Worm (Caenorhabditis elegans) whole organism, late embryonic: ENCODE data around the gene rrsr-1.

Experiments used
- K02D7.2 ChIP-seq: sonication (generic microtip); optimal IDR thresholded peaks from 2 replicates; lab custom pipeline; 2017; ENCODE audit warnings: mild to moderate bottlenecking, missing genetic modification characterization, missing compliant biosample characterization
- dmd-4 ChIP-seq: sonication (generic microtip); optimal IDR thresholded peaks from 2 replicates; lab custom pipeline; 2016; ENCODE audit warnings: borderline replicate concordance, missing genetic modification characterization, missing compliant biosample characterization
- eyg-1 ChIP-seq: sonication (generic microtip); optimal IDR thresholded peaks from 2 replicates; lab custom pipeline; 2016; ENCODE audit warnings: missing genotype, missing genetic modification characterization, missing compliant biosample characterization
- fax-1 ChIP-seq: sonication (generic microtip); optimal IDR thresholded peaks from 2 replicates; lab custom pipeline; 2016; ENCODE audit warnings: missing genotype, missing genetic modification characterization, missing compliant biosample characterization
- hlh-30 ChIP-seq: sonication (generic microtip); optimal IDR thresholded peaks from 2 replicates; lab custom pipeline; 2017; ENCODE audit warnings: antibody characterized with exemption, missing genetic modification characterization, missing compliant biosample characterization; ENCODE audit not compliant: insufficient read depth
- hlh-6 ChIP-seq: sonication (generic microtip); optimal IDR thresholded peaks from 2 replicates; lab custom pipeline; 2016; ENCODE audit warnings: missing genotype, missing genetic modification characterization, missing compliant biosample characterization
- pqm-1 ChIP-seq: sonication (generic microtip); optimal IDR thresholded peaks from 2 replicates; lab custom pipeline; 2016; ENCODE audit warnings: missing genetic modification characterization, missing compliant biosample characterization
- sdc-2 ChIP-seq: sonication (generic microtip); optimal IDR thresholded peaks from 2 replicates; lab custom pipeline; 2016; ENCODE audit warnings: missing genotype, missing genetic modification characterization, missing compliant biosample characterization
- sox-2 ChIP-seq: fragments of 200-800 bp; sonication (Bioruptor generic); IDR thresholded peaks from 2 replicates; pipeline ENCODE4 v1.3.6; 2022; ENCODE audit warnings: missing genetic modification reagents, missing genetic modification characterization, missing compliant biosample characterization
- sox-4 ChIP-seq: sonication (generic microtip); optimal IDR thresholded peaks from 2 replicates; lab custom pipeline; 2017; ENCODE audit warnings: mild to moderate bottlenecking, missing genetic modification characterization, inconsistent platforms, missing compliant biosample characterization
- unc-55 ChIP-seq: sonication (generic microtip); optimal IDR thresholded peaks from 2 replicates; lab custom pipeline; 2017; ENCODE audit warnings: missing biosample characterization, missing genetic modification reagents, missing genetic modification characterization

- no peak for TF ChIP-seq pqm-1 (tag; lab: Kevin White, UChicago)
- no peak for TF ChIP-seq hlh-6 (tag; lab: Kevin White, UChicago)
- no peak for TF ChIP-seq unc-55 (GFP tag; lab: Kevin White, UChicago)
- no peak for TF ChIP-seq fax-1 (tag; lab: Kevin White, UChicago)
- TF ChIP-seq hlh-30 (tag; lab: Kevin White, UChicago) = no peak
- no peak for TF ChIP-seq sdc-2
- TF ChIP-seq sox-2 = no peak
- no peak for TF ChIP-seq sox-4
- no peak for TF ChIP-seq dmd-4 (tag; lab: Kevin White, UChicago)
- no peak for TF ChIP-seq K02D7.2 (tag; lab: Kevin White, UChicago)
- TF ChIP-seq eyg-1 = no peak
These were observed 10.8 kb downstream of the rrsr-1 start for ce11 chrV:14414032-14414431.
